Fruit fly (Drosophila melanogaster): Measurements from ENCODE around the gene pigeon.

Gene pigeon

dm6 chr2L:19235648-19236297 is 49.9 kb downstream of the pigeon start:
- TF ChIP-seq CG5204 (GFP tag; optimal IDR thresholded peaks at IDR 0.05), result no peak
- no peak for TF ChIP-seq cnc (optimal IDR thresholded peaks at IDR 0.05)

dm6 chr2L:19238669-19239068 is 52.8 kb downstream of the pigeon start:
- TF ChIP-seq tj (GFP tag; optimal IDR thresholded peaks at IDR 0.05), result no peak
- TF ChIP-seq kay (GFP tag; ENCODE audit: borderline replicate concordance), result no peak
- TF ChIP-seq cnc (optimal IDR thresholded peaks at IDR 0.05), result no peak
- TF ChIP-seq Crg-1 (GFP tag; optimal IDR thresholded peaks at IDR 0.05), result no peak
- TF ChIP-seq Mnt (GFP tag; optimal IDR thresholded peaks at IDR 0.05), result no peak
- no peak for TF ChIP-seq CG5204 (GFP tag; optimal IDR thresholded peaks at IDR 0.05)
- no peak for TF ChIP-seq pad (GFP tag; optimal IDR thresholded peaks at IDR 0.05)
- TF ChIP-seq cic (GFP tag; optimal IDR thresholded peaks at IDR 0.05), result no peak
- TF ChIP-seq toe (GFP tag; optimal IDR thresholded peaks at IDR 0.05), result no peak
- TF ChIP-seq CG11617 (GFP tag; optimal IDR thresholded peaks at IDR 0.05), result no peak
- no peak for TF ChIP-seq Hr96 (GFP tag; optimal IDR thresholded peaks at IDR 0.05)
- TF ChIP-seq CG7045 (GFP tag; optimal IDR thresholded peaks at IDR 0.05), result no peak

Measured in whole organism, adult.